Worm (Caenorhabditis elegans) whole organism, young adult: Measurements from ENCODE around the gene ZK637.15.

Experiments used
- B0019.2 ChIP-seq: fragments of 200-800 bp; sonication (Bioruptor generic); conservative IDR thresholded peaks from 2 replicates; pipeline ENCODE4 v1.3.6; 2022; ENCODE audit warnings: missing genetic modification reagents, missing genetic modification characterization, missing compliant biosample characterization
- F10E7.11 ChIP-seq: sonication (generic microtip); optimal IDR thresholded peaks from 2 replicates; lab custom pipeline; 2017; ENCODE audit warnings: mild to moderate bottlenecking, missing genetic modification characterization, moderate library complexity, missing compliant biosample characterization
- F23B12.7 ChIP-seq: sonication (generic microtip); optimal IDR thresholded peaks from 2 replicates; lab custom pipeline; 2017; ENCODE audit warnings: missing genetic modification characterization, mild to moderate bottlenecking, missing compliant biosample characterization, antibody characterized with exemption, moderate library complexity; ENCODE audit not compliant: insufficient read depth
- K11D2.4 ChIP-seq: fragments of 200-800 bp; sonication (Bioruptor generic); IDR thresholded peaks from 2 replicates; pipeline ENCODE4 v1.3.6; 2022; ENCODE audit warnings: missing genetic modification reagents, missing genetic modification characterization, missing compliant biosample characterization
- T26A5.8 ChIP-seq: sonication (generic microtip); optimal IDR thresholded peaks from 2 replicates; lab custom pipeline; 2016; ENCODE audit warnings: missing genetic modification characterization, missing compliant biosample characterization
- Y53F4B.3 ChIP-seq: fragments of 200-800 bp; sonication (Bioruptor generic); IDR thresholded peaks from 2 replicates; pipeline ENCODE4 v1.3.6; 2022; ENCODE audit warnings: missing genetic modification reagents, missing genetic modification characterization, missing compliant biosample characterization
- Y53G8AR.9 ChIP-seq: fragments of 200-800 bp; sonication (Bioruptor generic); conservative IDR thresholded peaks from 2 replicates; pipeline ENCODE4 v1.3.6; 2022; ENCODE audit warnings: missing genetic modification reagents, missing genetic modification characterization, missing compliant biosample characterization
- Y56A3A.18 ChIP-seq: fragments of 200-800 bp; sonication (Bioruptor generic); IDR thresholded peaks from 2 replicates; pipeline ENCODE4 v1.3.6; 2022; ENCODE audit warnings: missing genetic modification reagents, missing genetic modification characterization, missing compliant biosample characterization
- Y67H2A.10 ChIP-seq: fragments of 200-800 bp; sonication (Bioruptor generic); conservative IDR thresholded peaks from 2 replicates; pipeline ENCODE4 v1.3.6; 2022; ENCODE audit warnings: missing genetic modification reagents, missing genetic modification characterization, missing compliant biosample characterization
- ZK185.1 ChIP-seq: sonication (generic microtip); optimal IDR thresholded peaks from 2 replicates; lab custom pipeline; 2016; ENCODE audit warnings: mild to moderate bottlenecking, missing genetic modification characterization, missing compliant biosample characterization; ENCODE audit not compliant: poor library complexity, severe bottlenecking
- akir-1 ChIP-seq: fragments of 200-800 bp; sonication (Bioruptor generic); optimal IDR thresholded peaks from 2 replicates; lab custom pipeline; 2018; ENCODE audit warnings: mild to moderate bottlenecking, missing genetic modification characterization, moderate library complexity, missing compliant biosample characterization
- aptf-2 ChIP-seq: fragments of 200-800 bp; sonication (Bioruptor generic); conservative IDR thresholded peaks from 2 replicates; pipeline ENCODE4 v1.3.6; 2022; ENCODE audit warnings: missing genetic modification reagents, missing genetic modification characterization, missing compliant biosample characterization
- athp-1 ChIP-seq: sonication (generic microtip); optimal IDR thresholded peaks from 2 replicates; lab custom pipeline; 2017; ENCODE audit warnings: mild to moderate bottlenecking, missing genetic modification characterization, missing compliant biosample characterization
- attf-3 ChIP-seq: fragments of 200-800 bp; sonication (Bioruptor generic); conservative IDR thresholded peaks from 2 replicates; pipeline ENCODE4 v1.3.6; 2022; ENCODE audit warnings: missing genetic modification reagents, missing genetic modification characterization, missing compliant biosample characterization
- attf-5 ChIP-seq: fragments of 200-800 bp; sonication (Bioruptor generic); optimal IDR thresholded peaks from 2 replicates; lab custom pipeline; 2018; ENCODE audit warnings: mild to moderate bottlenecking, missing genetic modification characterization, missing compliant biosample characterization
- bed-1 ChIP-seq: fragments of 200-800 bp; sonication (Bioruptor generic); IDR thresholded peaks from 2 replicates; pipeline ENCODE4 v1.3.6; 2022; ENCODE audit warnings: missing genetic modification reagents, missing genetic modification characterization, missing compliant biosample characterization
- ccch-3 ChIP-seq: fragments of 200-800 bp; sonication (Bioruptor generic); optimal IDR thresholded peaks from 2 replicates; lab custom pipeline; 2018; ENCODE audit warnings: mild to moderate bottlenecking, missing genetic modification characterization, missing compliant biosample characterization
- cebp-1 ChIP-seq, 2 experiments: fragments of 200-800 bp in 1 of 2; sonication (Bioruptor generic) in 1 of 2; sonication (generic microtip) in 1 of 2; IDR thresholded peaks in 1 of 2; optimal IDR thresholded peaks in 1 of 2; 2 replicates each; pipeline versions ENCODE4 v1.3.6 to Lab custom; 2017 to 2022; ENCODE audit warnings: missing compliant biosample characterization in 2 of 2, missing genetic modification characterization in 2 of 2, mild to moderate bottlenecking in 1 of 2, missing genetic modification reagents in 1 of 2, moderate library complexity in 1 of 2
- ceh-58 ChIP-seq: fragments of 200-800 bp; sonication (Bioruptor generic); IDR thresholded peaks from 2 replicates; pipeline ENCODE4 v1.3.6; 2022; ENCODE audit warnings: missing genetic modification characterization, missing compliant biosample characterization
- ceh-79 ChIP-seq: sonication (generic microtip); optimal IDR thresholded peaks from 2 replicates; lab custom pipeline; 2017; ENCODE audit warnings: mild to moderate bottlenecking, missing genetic modification characterization, missing compliant biosample characterization
- ceh-91 ChIP-seq: fragments of 200-800 bp; sonication (Bioruptor generic); IDR thresholded peaks from 2 replicates; pipeline ENCODE4 v1.3.6; 2022; ENCODE audit warnings: missing genetic modification reagents, missing genetic modification characterization, missing compliant biosample characterization
- dox-1 ChIP-seq: fragments of 200-800 bp; sonication (Bioruptor generic); IDR thresholded peaks from 2 replicates; pipeline ENCODE4 v1.3.6; 2022; ENCODE audit warnings: missing genetic modification reagents, missing genetic modification characterization, missing compliant biosample characterization
- dpl-1 ChIP-seq: fragments of 150-350 bp; optimal IDR thresholded peaks from 2 replicates; lab custom pipeline; 2014; ENCODE audit warnings: missing biosample characterization, missing genetic modification reagents, missing genetic modification characterization
- ekl-4 ChIP-seq: fragments of 200-800 bp; sonication (Bioruptor generic); IDR thresholded peaks from 2 replicates; pipeline ENCODE4 v1.3.6; 2022; ENCODE audit warnings: missing genetic modification reagents, missing genetic modification characterization, missing compliant biosample characterization
- hlh-12 ChIP-seq: sonication (generic microtip); optimal IDR thresholded peaks from 2 replicates; lab custom pipeline; 2016; ENCODE audit warnings: missing genetic modification characterization, missing compliant biosample characterization
- hmg-1.2 ChIP-seq: fragments of 200-800 bp; sonication (Bioruptor generic); IDR thresholded peaks from 2 replicates; pipeline ENCODE4 v1.3.6; 2022; ENCODE audit warnings: missing genetic modification reagents, missing genetic modification characterization, missing compliant biosample characterization
- hmg-20 ChIP-seq: fragments of 200-800 bp; sonication (Bioruptor generic); IDR thresholded peaks from 2 replicates; pipeline ENCODE4 v1.3.6; 2022; ENCODE audit warnings: missing genetic modification reagents, missing genetic modification characterization, missing compliant biosample characterization
- hrde-1 ChIP-seq: sonication (generic microtip); optimal IDR thresholded peaks from 2 replicates; lab custom pipeline; 2016; ENCODE audit warnings: missing genetic modification characterization, mild to moderate bottlenecking, missing compliant biosample characterization, moderate library complexity, missing genotype, missing genetic modification reagents, borderline replicate concordance
- let-607 ChIP-seq, 2 experiments: fragments of 200-800 bp in 1 of 2; sonication (Bioruptor generic) in 1 of 2; sonication (generic microtip) in 1 of 2; optimal IDR thresholded peaks; 2 replicates each; lab custom pipeline; 2016 to 2018; ENCODE audit warnings: mild to moderate bottlenecking in 2 of 2, missing compliant biosample characterization in 2 of 2, missing genetic modification characterization in 2 of 2, moderate library complexity in 2 of 2, missing genotype in 1 of 2
- lin-35 ChIP-seq, 3 experiments: fragments of 150-350 bp in 2 of 3; sonication (generic microtip) in 1 of 3; optimal IDR thresholded peaks; 2 replicates each; lab custom pipeline; 2014 to 2018; ENCODE audit warnings: missing biosample characterization in 3 of 3, missing genetic modification characterization in 3 of 3, missing genetic modification reagents in 3 of 3
- mcd-1 ChIP-seq: fragments of 200-800 bp; sonication (Bioruptor generic); IDR thresholded peaks from 2 replicates; pipeline ENCODE4 v1.3.6; 2022; ENCODE audit warnings: missing genetic modification reagents, missing genetic modification characterization, missing compliant biosample characterization
- mel-28 ChIP-seq: sonication (generic microtip); optimal IDR thresholded peaks from 2 replicates; lab custom pipeline; 2016; ENCODE audit warnings: borderline replicate concordance, mild to moderate bottlenecking, missing genetic modification characterization, missing compliant biosample characterization
- nfya-1 ChIP-seq: sonication (generic microtip); optimal IDR thresholded peaks from 2 replicates; lab custom pipeline; 2017; ENCODE audit warnings: antibody characterized with exemption, missing compliant biosample characterization, missing genetic modification characterization, borderline replicate concordance; ENCODE audit not compliant: insufficient read depth
- nfyb-1 ChIP-seq: fragments of 200-800 bp; sonication (Bioruptor generic); IDR thresholded peaks from 2 replicates; pipeline ENCODE4 v1.3.6; 2022; ENCODE audit warnings: missing genetic modification reagents, missing genetic modification characterization, missing compliant biosample characterization
- nhr-120 ChIP-seq: fragments of 200-800 bp; sonication (Bioruptor generic); IDR thresholded peaks from 2 replicates; pipeline ENCODE4 v1.3.6; 2022; ENCODE audit warnings: missing genetic modification characterization, missing compliant biosample characterization
- nhr-90 ChIP-seq: sonication (generic microtip); optimal IDR thresholded peaks from 2 replicates; lab custom pipeline; 2016; ENCODE audit warnings: missing genotype, mild to moderate bottlenecking, missing genetic modification characterization, missing compliant biosample characterization
- rcor-1 ChIP-seq: fragments of 200-800 bp; sonication (Bioruptor generic); IDR thresholded peaks from 2 replicates; pipeline ENCODE4 v1.3.6; 2022; ENCODE audit warnings: missing genetic modification reagents, missing genetic modification characterization, missing compliant biosample characterization
- repo-1 ChIP-seq: sonication (generic microtip); optimal IDR thresholded peaks from 2 replicates; lab custom pipeline; 2017; ENCODE audit warnings: mild to moderate bottlenecking, missing genetic modification characterization, missing compliant biosample characterization
- snpc-1.1 ChIP-seq: sonication (generic microtip); optimal IDR thresholded peaks from 2 replicates; lab custom pipeline; 2017; ENCODE audit warnings: missing genetic modification characterization, mild to moderate bottlenecking, missing compliant biosample characterization, antibody characterized with exemption, moderate library complexity, missing genotype, missing genetic modification reagents; ENCODE audit not compliant: insufficient read depth
- snpc-3.4 ChIP-seq: sonication (generic microtip); optimal IDR thresholded peaks from 2 replicates; lab custom pipeline; 2017; ENCODE audit warnings: missing genetic modification characterization, mild to moderate bottlenecking, missing compliant biosample characterization, antibody characterized with exemption, moderate library complexity, missing genotype, missing genetic modification reagents
- somi-1 ChIP-seq: fragments of 200-800 bp; sonication (Bioruptor generic); optimal IDR thresholded peaks from 2 replicates; lab custom pipeline; 2018; ENCODE audit warnings: mild to moderate bottlenecking, missing genetic modification characterization, missing compliant biosample characterization
- sptf-2 ChIP-seq: fragments of 200-800 bp; sonication (Bioruptor generic); optimal IDR thresholded peaks from 2 replicates; lab custom pipeline; 2018; ENCODE audit warnings: mild to moderate bottlenecking, missing genetic modification characterization, missing compliant biosample characterization
- tbx-9 ChIP-seq: sonication (generic microtip); optimal IDR thresholded peaks from 2 replicates; lab custom pipeline; 2016; ENCODE audit warnings: borderline replicate concordance, missing genetic modification characterization, inconsistent platforms, missing compliant biosample characterization
- xnd-1 ChIP-seq: sonication (generic microtip); optimal IDR thresholded peaks from 2 replicates; lab custom pipeline; 2016; ENCODE audit warnings: missing genotype, missing genetic modification reagents, missing genetic modification characterization, missing compliant biosample characterization
- ztf-22 ChIP-seq: fragments of 200-800 bp; sonication (Bioruptor generic); optimal IDR thresholded peaks from 2 replicates; lab custom pipeline; 2018; ENCODE audit warnings: mild to moderate bottlenecking, missing genetic modification characterization, moderate library complexity, missing compliant biosample characterization
- ztf-25 ChIP-seq: fragments of 200-800 bp; sonication (Bioruptor generic); IDR thresholded peaks from 2 replicates; pipeline ENCODE4 v1.3.6; 2022; ENCODE audit warnings: missing genetic modification reagents, missing genetic modification characterization, missing compliant biosample characterization
- ztf-6 ChIP-seq: fragments of 200-800 bp; sonication (Bioruptor generic); IDR thresholded peaks from 2 replicates; pipeline ENCODE4 v1.3.6; 2022; ENCODE audit warnings: missing genetic modification reagents, missing genetic modification characterization, missing compliant biosample characterization

ZK637.15 gene

ce11 chrIII:8904044-8904443, 15.8 kb upstream of the ZK637.15 start, which contains the start of gene lin-9 (continued):
- TF ChIP-seq nfya-1 (no peak), B0019.2 (peak; percentile 89), snpc-1.1 (tag; lab: Kevin White, UChicago) (peak; percentile 52), akir-1 (no peak), F10E7.11 (tag; lab: Kevin White, UChicago) (peak; percentile 49), cebp-1 (GFP tag; IDR thresholded peaks at IDR 0.05; lab: Robert Waterston, UW) (peak; percentile 85), cebp-1 (tag; optimal IDR thresholded peaks at IDR 0.05; lab: Kevin White, UChicago) (peak; percentile 94), xnd-1 (tag; lab: Kevin White, UChicago) (peak; percentile 97), attf-5 (GFP tag; lab: Kevin White, UChicago) (peak; percentile 95), attf-3 (GFP tag; lab: Robert Waterston, UW) (peak; percentile 85), K11D2.4 (peak; percentile 93), nfyb-1 (peak; percentile 98), bed-1 (no peak), nhr-120 (GFP tag; lab: Robert Waterston, UW) (no peak), somi-1 (peak; percentile 65), ekl-4 (GFP tag; lab: Robert Waterston, UW) (peak; percentile 96), Y53F4B.3 (GFP tag; lab: Robert Waterston, UW) (no peak), nhr-90 (tag; lab: Kevin White, UChicago) (peak; percentile 33), ccch-3 (GFP tag; lab: Kevin White, UChicago) (no peak), dox-1 (GFP tag; lab: Robert Waterston, UW) (peak; percentile 99), rcor-1 (peak; percentile 96), hmg-20 (peak; percentile 91), ztf-6 (0 out of 2 replicates have a peak, but pooled peaks have one; percentile 40), Y56A3A.18 (GFP tag; lab: Robert Waterston, UW) (peak; percentile 85), repo-1 (tag; lab: Kevin White, UChicago) (peak; percentile 97), tbx-9 (no peak), ztf-22 (GFP tag; lab: Kevin White, UChicago) (peak; percentile 53), athp-1 (tag; lab: Kevin White, UChicago) (peak; percentile 97), mel-28 (tag; lab: Kevin White, UChicago) (no peak), Y67H2A.10 (GFP tag; lab: Robert Waterston, UW) (peak; percentile 82), ZK185.1 (tag; lab: Kevin White, UChicago) (peak; percentile 91), ceh-58 (no peak), hrde-1 (tag; lab: Kevin White, UChicago) (peak; percentile 85), F23B12.7 (tag; lab: Kevin White, UChicago) (peak; percentile 79), T26A5.8 (tag; lab: Kevin White, UChicago) (no peak), ceh-79 (tag; lab: Kevin White, UChicago) (peak; percentile 65), aptf-2 (GFP tag; lab: Robert Waterston, UW) (peak; percentile 84), ceh-91 (peak; percentile 99), mcd-1 (peak; percentile 97), sptf-2 (no peak), dpl-1 (GFP tag; lab: Kevin White, UChicago) (peak; percentile 97), lin-35 (GFP tag; optimal IDR thresholded peaks at IDR 0.05; lab: Kevin White, UChicago) (peak; percentile 85 to 96 (median 86)), ztf-25 (no peak), hmg-1.2 (GFP tag; lab: Robert Waterston, UW) (peak; percentile 86), let-607 (tag; optimal IDR thresholded peaks at IDR 0.05; lab: Kevin White, UChicago) (peak; percentile 88 to 91), hlh-12 (tag; lab: Kevin White, UChicago) (no peak), Y53G8AR.9 (GFP tag; lab: Robert Waterston, UW) (peak; percentile 98), snpc-3.4 (tag; lab: Kevin White, UChicago) (peak; percentile 90)
